Worm (Caenorhabditis elegans) whole organism, L3 larva: ENCODE data around the gene txt-3.

ENCODE experiments used
- nhr-237 ChIP-seq: fragments of 150-350 bp; optimal IDR thresholded peaks from 2 replicates; lab custom pipeline; 2014; ENCODE audit warnings: missing biosample characterization, missing genetic modification characterization
- nhr-77 ChIP-seq: fragments of 150-350 bp; optimal IDR thresholded peaks from 2 replicates; lab custom pipeline; 2014; ENCODE audit warnings: missing biosample characterization, missing genetic modification characterization
- pha-4 ChIP-seq: fragments of 150-350 bp; optimal IDR thresholded peaks from 2 replicates; lab custom pipeline; 2014; ENCODE audit warnings: missing biosample characterization, missing genetic modification reagents, missing genetic modification characterization

DNA sequence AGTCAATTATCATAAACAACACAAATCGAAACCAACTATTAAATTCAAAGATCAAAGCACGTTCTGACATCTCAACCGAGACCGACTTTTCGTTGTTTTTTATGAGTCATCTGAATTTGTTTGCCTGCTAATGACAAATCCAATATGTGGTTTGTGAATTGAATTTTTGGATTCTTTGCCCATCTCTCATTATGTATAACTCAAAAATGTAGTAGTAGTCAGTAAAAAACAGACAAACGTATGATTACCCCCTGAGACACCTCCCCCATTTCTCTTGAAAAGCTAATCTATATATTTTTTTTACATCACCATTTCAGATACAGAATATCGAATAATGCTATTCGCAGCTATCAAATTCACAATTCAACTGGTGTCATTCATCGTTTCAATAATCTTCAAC, 18.0 kb upstream of the txt-3 start, which contains the start of gene str-169:
- TF ChIP-seq nhr-237 (tag; lab: Kevin White, UChicago), result no peak
- no peak for TF ChIP-seq pha-4
- TF ChIP-seq nhr-77, result no peak
